Worm (Caenorhabditis elegans): ENCODE data around the gene ceh-33.

- TF ChIP-seq unc-55 (GFP tag; optimal IDR thresholded peaks at IDR 0.05) (no peak), K09A11.1 (tag; optimal IDR thresholded peaks at IDR 0.05; ENCODE audit: insufficient read depth) (no peak), pha-4 (tag; optimal IDR thresholded peaks at IDR 0.05) (no peak), pqm-1 (tag; optimal IDR thresholded peaks at IDR 0.05) (no peak), pag-3 (tag; optimal IDR thresholded peaks at IDR 0.05; ENCODE audit: borderline replicate concordance) (no peak), elt-4 (tag; optimal IDR thresholded peaks at IDR 0.05) (no peak), ceh-9 (tag; optimal IDR thresholded peaks at IDR 0.05) (no peak), tbx-2 (tag; optimal IDR thresholded peaks at IDR 0.05) (no peak), ceh-31 (tag; optimal IDR thresholded peaks at IDR 0.05) (no peak)
Observed at ce11 chrV:5351483-5351882, 27.0 kb upstream of the ceh-33 start, which contains the start of gene srd-9.

All from whole organism, late embryonic.